ENCODE assay signal across 1 fruit fly cellular context in the genomic region with DNA sequence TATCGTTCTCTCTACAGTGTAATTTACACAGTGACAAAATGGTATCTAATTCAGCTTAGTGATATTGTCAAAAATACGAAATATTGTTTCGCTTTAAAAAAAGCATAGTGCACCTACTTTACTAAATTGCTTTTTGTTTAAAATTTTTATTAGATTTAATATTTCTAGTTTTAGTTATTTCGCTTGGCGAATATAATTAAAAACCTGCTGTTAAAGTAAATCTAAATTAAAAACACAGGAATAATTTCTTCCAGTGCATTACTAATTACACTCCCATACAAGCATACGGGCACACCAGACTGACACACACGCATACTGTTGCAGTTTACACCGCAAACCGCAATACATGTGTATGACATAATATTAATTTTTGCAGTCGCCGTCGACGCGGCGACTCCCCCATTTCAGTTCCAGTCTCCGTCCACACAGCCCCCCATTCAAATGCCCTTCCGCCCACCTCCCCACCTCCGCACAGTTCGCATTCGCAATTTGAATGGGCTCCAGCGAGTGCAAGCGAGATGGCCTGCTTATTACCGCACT.
TF ChIP-seq lines count a peak whose summit lies in the region.

No protein-coding gene starts in this region.

TF ChIP-seq in whole organism, embryonic, 481 proteins besides CTCF, POLR2A, EP300 and RAD21 (continued from another document and continues in another):
- peak; percentile 85 for TF ChIP-seq CG9932 (GFP tag; IDR thresholded peaks at IDR 0.05; lab: Robert Waterston, UW)
- peak; percentile 26 for TF ChIP-seq Sox100B (GFP tag; optimal IDR thresholded peaks at IDR 0.05; lab: Kevin White, UChicago)
- TF ChIP-seq CG34224 (GFP tag; IDR thresholded peaks at IDR 0.05; lab: Robert Waterston, UW; ENCODE audit: partially characterized antibody), result no peak
- peak; percentile 41 for TF ChIP-seq CG15514 (GFP tag; optimal IDR thresholded peaks at IDR 0.05; lab: Kevin White, UChicago)
- TF ChIP-seq Nf-YC (tag; optimal IDR thresholded peaks at IDR 0.05; lab: Kevin White, UChicago), result peak; percentile 50
- TF ChIP-seq CG32772 (GFP tag; IDR thresholded peaks at IDR 0.05; lab: Robert Waterston, UW), result peak; percentile 40; the same call in 1 of the 2 replicates
- peak; percentile 88 for TF ChIP-seq Rfx (GFP tag; IDR thresholded peaks at IDR 0.05; lab: Robert Waterston, UW)
- no peak for TF ChIP-seq trh (GFP tag; optimal IDR thresholded peaks at IDR 0.05; lab: Kevin White, UChicago)
- TF ChIP-seq esg (GFP tag; conservative IDR thresholded peaks at IDR 0.05; lab: Robert Waterston, UW), result peak; percentile 58; the same call in 1 of the 2 replicates
- peak; percentile 31 for TF ChIP-seq Fer2 (tag; optimal IDR thresholded peaks at IDR 0.05; lab: Kevin White, UChicago)
- peak; percentile 57; the same call in 2 of the 3 replicates for TF ChIP-seq CG6175 (GFP tag; IDR thresholded peaks at IDR 0.05; lab: Robert Waterston, UW)
- no peak for TF ChIP-seq pzg (GFP tag; optimal IDR thresholded peaks at IDR 0.05; lab: Kevin White, UChicago)
- peak; percentile 65 for TF ChIP-seq CG32767 (GFP tag; IDR thresholded peaks at IDR 0.05; lab: Robert Waterston, UW)
- no peak for TF ChIP-seq CG1024 (GFP tag; IDR thresholded peaks at IDR 0.05; lab: Robert Waterston, UW)
- no peak for TF ChIP-seq HLH4C (GFP tag; IDR thresholded peaks at IDR 0.05; lab: Robert Waterston, UW; ENCODE audit: partially characterized antibody)
- TF ChIP-seq dmrt11E (tag; optimal IDR thresholded peaks at IDR 0.05; lab: Kevin White, UChicago), result no peak
- peak; percentile 65 for TF ChIP-seq Bteb2 (GFP tag; optimal IDR thresholded peaks at IDR 0.05; lab: Kevin White, UChicago)
- no peak for TF ChIP-seq jing (GFP tag; optimal IDR thresholded peaks at IDR 0.05; lab: Kevin White, UChicago)
- TF ChIP-seq Atf6 (GFP tag; IDR thresholded peaks at IDR 0.05; lab: Robert Waterston, UW), result peak; percentile 86
- TF ChIP-seq Atf-2 (GFP tag; optimal IDR thresholded peaks at IDR 0.05; lab: Kevin White, UChicago), result no peak
- peak; percentile 81 for TF ChIP-seq Hmr (GFP tag; optimal IDR thresholded peaks at IDR 0.05; lab: Kevin White, UChicago)
- peak; percentile 19 for TF ChIP-seq CG17359 (tag; optimal IDR thresholded peaks at IDR 0.05; lab: Kevin White, UChicago)
- TF ChIP-seq lmd (GFP tag; IDR thresholded peaks at IDR 0.05; lab: Robert Waterston, UW), result peak; percentile 83
- no peak for TF ChIP-seq lbe (GFP tag; optimal IDR thresholded peaks at IDR 0.05; lab: Kevin White, UChicago)
- peak; percentile 71 for TF ChIP-seq CG12391 (tag; optimal IDR thresholded peaks at IDR 0.05; lab: Kevin White, UChicago)
- peak; percentile 23 for TF ChIP-seq salm (tag; optimal IDR thresholded peaks at IDR 0.05; lab: Kevin White, UChicago)
- TF ChIP-seq da (GFP tag; optimal IDR thresholded peaks at IDR 0.05; lab: Kevin White, UChicago), result no peak
- TF ChIP-seq CrebB (tag; optimal IDR thresholded peaks at IDR 0.05; lab: Kevin White, UChicago), result peak; percentile 33
- peak; percentile 70 for TF ChIP-seq CG10209 (GFP tag; optimal IDR thresholded peaks at IDR 0.05; lab: Kevin White, UChicago)
- TF ChIP-seq CG8290 (GFP tag; optimal IDR thresholded peaks at IDR 0.05; lab: Kevin White, UChicago), result no peak
- peak in 1 of 2 experiments; percentile 21 for TF ChIP-seq CG8290 (tag; optimal IDR thresholded peaks at IDR 0.05; lab: Kevin White, UChicago)
- peak; percentile 41 for TF ChIP-seq pho (GFP tag; optimal IDR thresholded peaks at IDR 0.05; lab: Kevin White, UChicago)
- peak; percentile 27 for TF ChIP-seq CG17328 (GFP tag; IDR thresholded peaks at IDR 0.05; lab: Robert Waterston, UW)
- peak; percentile 89 for TF ChIP-seq cwo (GFP tag; optimal IDR thresholded peaks at IDR 0.05; lab: Kevin White, UChicago)
- no peak for TF ChIP-seq CG13287 (GFP tag; IDR thresholded peaks at IDR 0.05; lab: Robert Waterston, UW; ENCODE audit: partially characterized antibody)
- peak in 1 of 2 experiments; percentile 66 for TF ChIP-seq Hr51 (GFP tag; optimal IDR thresholded peaks at IDR 0.05; lab: Kevin White, UChicago)
- TF ChIP-seq CG10654 (GFP tag; optimal IDR thresholded peaks at IDR 0.05; lab: Kevin White, UChicago), result no peak
- peak; percentile 19 for TF ChIP-seq zen (tag; optimal IDR thresholded peaks at IDR 0.05; lab: Kevin White, UChicago)
- 0 out of 2 replicates have a peak, but pooled peaks have one; percentile 56 for TF ChIP-seq stc (GFP tag; IDR thresholded peaks at IDR 0.05; lab: Robert Waterston, UW)
- no peak for TF ChIP-seq oc (tag; optimal IDR thresholded peaks at IDR 0.05; lab: Kevin White, UChicago)
- TF ChIP-seq HmgZ (tag; optimal IDR thresholded peaks at IDR 0.05; lab: Kevin White, UChicago), result peak; percentile 51
- peak; percentile 41 for TF ChIP-seq phol (tag; optimal IDR thresholded peaks at IDR 0.05; lab: Kevin White, UChicago)
- TF ChIP-seq CG2678 (tag; optimal IDR thresholded peaks at IDR 0.05; lab: Kevin White, UChicago), result peak; percentile 88
- peak; percentile 30 for TF ChIP-seq CG12769 (tag; optimal IDR thresholded peaks at IDR 0.05; lab: Kevin White, UChicago)
- TF ChIP-seq CG18262 (tag; optimal IDR thresholded peaks at IDR 0.05; lab: Kevin White, UChicago), result peak; percentile 44
- TF ChIP-seq Gug (GFP tag; IDR thresholded peaks at IDR 0.05; lab: Robert Waterston, UW), result peak; percentile 36; the same call in 1 of the 4 replicates
- no peak for TF ChIP-seq kni (GFP tag; optimal IDR thresholded peaks at IDR 0.05; lab: Kevin White, UChicago)
- TF ChIP-seq CG4404 (GFP tag; IDR thresholded peaks at IDR 0.05; lab: Robert Waterston, UW), result peak; percentile 41
- 0 out of 2 replicates have a peak, but pooled peaks have one; percentile 53 for TF ChIP-seq Poxn (GFP tag; IDR thresholded peaks at IDR 0.05; lab: Robert Waterston, UW)
- TF ChIP-seq ap (GFP tag; IDR thresholded peaks at IDR 0.05; lab: Robert Waterston, UW), result 0 out of 2 replicates have a peak, but pooled peaks have one; percentile 24
- no peak for TF ChIP-seq fru (optimal IDR thresholded peaks at IDR 0.05; lab: Kevin White, UChicago)
- peak; percentile 41 for TF ChIP-seq exex (tag; optimal IDR thresholded peaks at IDR 0.05; lab: Kevin White, UChicago)
- TF ChIP-seq CG13894 (tag; optimal IDR thresholded peaks at IDR 0.05; lab: Kevin White, UChicago), result peak; percentile 79
- peak; percentile 84 for TF ChIP-seq Meics (GFP tag; optimal IDR thresholded peaks at IDR 0.05; lab: Kevin White, UChicago)
- TF ChIP-seq Med (GFP tag; lab: Kevin White, UChicago), result peak; percentile 82
- TF ChIP-seq Max (GFP tag; optimal IDR thresholded peaks at IDR 0.05; lab: Kevin White, UChicago), result peak; percentile 3
- TF ChIP-seq dmrt99B (tag; optimal IDR thresholded peaks at IDR 0.05; lab: Kevin White, UChicago), result peak; percentile 58
- TF ChIP-seq CG18599 (GFP tag; optimal IDR thresholded peaks at IDR 0.05; lab: Kevin White, UChicago), result peak; percentile 84
- TF ChIP-seq pan (optimal IDR thresholded peaks at IDR 0.05; lab: Kevin White, UChicago), result no peak
- TF ChIP-seq pan (GFP tag; optimal IDR thresholded peaks at IDR 0.05 in 1 of 2, IDR thresholded peaks at IDR 0.05 in 1 of 2), result peak in 1 of 2 experiments; percentile 78
- TF ChIP-seq emc (GFP tag; optimal IDR thresholded peaks at IDR 0.05; lab: Kevin White, UChicago), result peak; percentile 6
- TF ChIP-seq Myb (GFP tag; optimal IDR thresholded peaks at IDR 0.05; lab: Kevin White, UChicago), result peak; percentile 6
- TF ChIP-seq Fer1 (GFP tag; optimal IDR thresholded peaks at IDR 0.05; lab: Kevin White, UChicago), result peak; percentile 76
- TF ChIP-seq CG14050 (GFP tag; IDR thresholded peaks at IDR 0.05; lab: Robert Waterston, UW), result 0 out of 3 replicates have a peak, but pooled peaks have one; percentile 24
- no peak for TF ChIP-seq hb (GFP tag; IDR thresholded peaks at IDR 0.05; lab: Robert Waterston, UW; ENCODE audit: partially characterized antibody)
- TF ChIP-seq tna (GFP tag; IDR thresholded peaks at IDR 0.05; lab: Robert Waterston, UW; ENCODE audit: partially characterized antibody), result no peak
- TF ChIP-seq Antp (GFP tag; optimal IDR thresholded peaks at IDR 0.05; lab: Kevin White, UChicago), result no peak
- peak; percentile 47 for TF ChIP-seq NfI (GFP tag; optimal IDR thresholded peaks at IDR 0.05; lab: Kevin White, UChicago)
- TF ChIP-seq ranshi (GFP tag; IDR thresholded peaks at IDR 0.05; lab: Robert Waterston, UW), result 0 out of 2 replicates have a peak, but pooled peaks have one; percentile 68
- peak; percentile 26; the same call in 2 of the 3 replicates for TF ChIP-seq B-H1 (GFP tag; IDR thresholded peaks at IDR 0.05; lab: Robert Waterston, UW)
- peak; percentile 53 for TF ChIP-seq Sox102F (GFP tag; optimal IDR thresholded peaks at IDR 0.05; lab: Kevin White, UChicago)
- no peak for TF ChIP-seq ken (GFP tag; IDR thresholded peaks at IDR 0.05; lab: Robert Waterston, UW)
- peak; percentile 24; the same call in 1 of the 3 replicates for TF ChIP-seq croc (GFP tag; conservative IDR thresholded peaks at IDR 0.05; lab: Robert Waterston, UW)
- no peak for TF ChIP-seq CG7271 (tag; optimal IDR thresholded peaks at IDR 0.05; lab: Kevin White, UChicago)
- TF ChIP-seq sug (tag; optimal IDR thresholded peaks at IDR 0.05; lab: Kevin White, UChicago), result peak; percentile 54
- TF ChIP-seq Side (GFP tag; optimal IDR thresholded peaks at IDR 0.05; lab: Kevin White, UChicago), result no peak
- TF ChIP-seq fu2 (GFP tag; optimal IDR thresholded peaks at IDR 0.05; lab: Kevin White, UChicago), result no peak
- peak; percentile 87 for TF ChIP-seq Ptx1 (GFP tag; IDR thresholded peaks at IDR 0.05; lab: Robert Waterston, UW)
- no peak for TF ChIP-seq D19A (tag; optimal IDR thresholded peaks at IDR 0.05; lab: Kevin White, UChicago)
- TF ChIP-seq toy (GFP tag; IDR thresholded peaks at IDR 0.05; lab: Robert Waterston, UW), result peak; percentile 59; the same call in 1 of the 2 replicates
- no peak for TF ChIP-seq crp (GFP tag; optimal IDR thresholded peaks at IDR 0.05; lab: Kevin White, UChicago)
- peak; percentile 67 for TF ChIP-seq CG8924 (tag; optimal IDR thresholded peaks at IDR 0.05; lab: Kevin White, UChicago)
- peak; percentile 63 for TF ChIP-seq BtbVII (GFP tag; optimal IDR thresholded peaks at IDR 0.05; lab: Kevin White, UChicago)
- TF ChIP-seq Hsf (GFP tag; optimal IDR thresholded peaks at IDR 0.05; lab: Kevin White, UChicago), result peak; percentile 45
- TF ChIP-seq CG17829 (tag; optimal IDR thresholded peaks at IDR 0.05; lab: Kevin White, UChicago), result peak; percentile 32
- peak; percentile 23; the same call in 1 of the 2 replicates for TF ChIP-seq Rx (GFP tag; IDR thresholded peaks at IDR 0.05; lab: Robert Waterston, UW)
- TF ChIP-seq so (GFP tag; IDR thresholded peaks at IDR 0.05; lab: Robert Waterston, UW), result peak; percentile 58; the same call in 2 of the 3 replicates
- TF ChIP-seq Hmx (GFP tag; optimal IDR thresholded peaks at IDR 0.05; lab: Kevin White, UChicago), result no peak
- TF ChIP-seq crol (GFP tag; IDR thresholded peaks at IDR 0.05; lab: Robert Waterston, UW), result peak; percentile 50
- no peak for TF ChIP-seq chif (GFP tag; optimal IDR thresholded peaks at IDR 0.05; lab: Kevin White, UChicago)
- peak; percentile 86 for TF ChIP-seq gem (tag; optimal IDR thresholded peaks at IDR 0.05; lab: Kevin White, UChicago)
- peak; percentile 33 for TF ChIP-seq Ssrp (tag; optimal IDR thresholded peaks at IDR 0.05; lab: Kevin White, UChicago)
- TF ChIP-seq CG12659 (GFP tag; optimal IDR thresholded peaks at IDR 0.05; lab: Kevin White, UChicago), result peak; percentile 71
- peak; percentile 76 for TF ChIP-seq PHDP (tag; optimal IDR thresholded peaks at IDR 0.05; lab: Kevin White, UChicago)
- peak; percentile 48; the same call in 1 of the 3 replicates for TF ChIP-seq CG7357 (GFP tag; IDR thresholded peaks at IDR 0.05; lab: Robert Waterston, UW)
- peak; percentile 62 for TF ChIP-seq gsb (GFP tag; IDR thresholded peaks at IDR 0.05; lab: Robert Waterston, UW)
- TF ChIP-seq CG13775 (GFP tag; optimal IDR thresholded peaks at IDR 0.05; lab: Kevin White, UChicago), result peak; percentile 49
- TF ChIP-seq CG6689 (GFP tag; IDR thresholded peaks at IDR 0.05; lab: Robert Waterston, UW), result peak; percentile 72
- TF ChIP-seq ems (GFP tag; optimal IDR thresholded peaks at IDR 0.05; lab: Kevin White, UChicago), result no peak
- peak; percentile 92 for TF ChIP-seq slbo (GFP tag; IDR thresholded peaks at IDR 0.05; lab: Robert Waterston, UW)
- no peak for TF ChIP-seq CG2199 (GFP tag; IDR thresholded peaks at IDR 0.05; lab: Robert Waterston, UW)
- TF ChIP-seq HLH3B (GFP tag; IDR thresholded peaks at IDR 0.05; lab: Robert Waterston, UW), result peak; percentile 32; the same call in 1 of the 2 replicates
- peak; percentile 73 for TF ChIP-seq unpg (GFP tag; optimal IDR thresholded peaks at IDR 0.05; lab: Kevin White, UChicago)
- peak; percentile 55 for TF ChIP-seq CG12744 (GFP tag; optimal IDR thresholded peaks at IDR 0.05; lab: Kevin White, UChicago)
- peak; percentile 52 for TF ChIP-seq Hr3 (GFP tag; optimal IDR thresholded peaks at IDR 0.05; lab: Kevin White, UChicago)
- TF ChIP-seq CG3281 (GFP tag; optimal IDR thresholded peaks at IDR 0.05; lab: Kevin White, UChicago), result peak; percentile 85
- peak; percentile 35 for TF ChIP-seq CG12104 (GFP tag; optimal IDR thresholded peaks at IDR 0.05; lab: Kevin White, UChicago)
- peak; percentile 14 for TF ChIP-seq odd (GFP tag; optimal IDR thresholded peaks at IDR 0.05; lab: Kevin White, UChicago)
- TF ChIP-seq ase (GFP tag; IDR thresholded peaks at IDR 0.05; lab: Robert Waterston, UW), result peak; percentile 53; the same call in 1 of the 3 replicates
- TF ChIP-seq CG7839 (tag; optimal IDR thresholded peaks at IDR 0.05; lab: Kevin White, UChicago), result peak; percentile 85
- TF ChIP-seq CG11560 (tag; IDR thresholded peaks at IDR 0.05; lab: Robert Waterston, UW), result peak; percentile 64; the same call in 2 of the 3 replicates
- peak; percentile 23 for TF ChIP-seq CG15696 (tag; optimal IDR thresholded peaks at IDR 0.05; lab: Kevin White, UChicago)
- no peak for TF ChIP-seq kah (GFP tag; optimal IDR thresholded peaks at IDR 0.05; lab: Kevin White, UChicago)
- TF ChIP-seq Six4 (GFP tag; optimal IDR thresholded peaks at IDR 0.05; lab: Kevin White, UChicago), result no peak
- TF ChIP-seq danr (GFP tag; IDR thresholded peaks at IDR 0.05; lab: Robert Waterston, UW), result peak; percentile 49; the same call in 1 of the 2 replicates
- TF ChIP-seq scrt (GFP tag; optimal IDR thresholded peaks at IDR 0.05; lab: Kevin White, UChicago), result peak; percentile 53
- no peak for TF ChIP-seq CG10959 (GFP tag; IDR thresholded peaks at IDR 0.05; lab: Robert Waterston, UW)
- TF ChIP-seq br (optimal IDR thresholded peaks at IDR 0.05; lab: Kevin White, UChicago), result no peak
- peak; percentile 64 for TF ChIP-seq CG14441 (GFP tag; IDR thresholded peaks at IDR 0.05; lab: Robert Waterston, UW)
- 0 out of 2 replicates have a peak, but pooled peaks have one; percentile 36 for TF ChIP-seq CG17612 (GFP tag; IDR thresholded peaks at IDR 0.05; lab: Robert Waterston, UW)
- TF ChIP-seq CG32532 (GFP tag; IDR thresholded peaks at IDR 0.05; lab: Robert Waterston, UW), result peak; percentile 89
- TF ChIP-seq fd64A (GFP tag; optimal IDR thresholded peaks at IDR 0.05; lab: Kevin White, UChicago), result no peak
